Worm (Caenorhabditis elegans): ENCODE data around the gene Y14H12B.1.

DNA sequence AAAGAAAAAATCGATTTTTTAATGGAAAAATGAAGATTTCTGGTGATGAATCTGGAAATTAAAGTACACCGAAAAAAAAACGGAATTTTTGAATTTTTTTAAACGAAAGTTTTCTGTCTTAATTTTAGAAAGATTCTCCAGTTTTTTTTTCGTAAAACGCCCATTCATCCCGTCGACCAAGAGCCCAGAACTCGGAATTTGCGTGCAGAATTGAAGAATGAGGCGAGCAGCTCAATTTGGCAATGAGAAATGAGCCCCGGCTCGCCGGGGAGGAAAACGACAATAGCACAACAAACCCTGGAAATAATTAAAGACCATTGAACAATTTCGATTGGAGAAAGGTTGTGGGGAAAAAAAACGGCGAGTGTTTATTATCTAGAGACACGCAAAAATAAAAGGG, 2.4 kb upstream of the Y14H12B.1 start:
- TF ChIP-seq dao-5 (tag; optimal IDR thresholded peaks at IDR 0.05): no peak
- TF ChIP-seq him-1 (tag; optimal IDR thresholded peaks at IDR 0.05): no peak

Data from whole organism, L4/young adult.